Worm (Caenorhabditis elegans): ENCODE data around the gene arrd-15.

DNA sequence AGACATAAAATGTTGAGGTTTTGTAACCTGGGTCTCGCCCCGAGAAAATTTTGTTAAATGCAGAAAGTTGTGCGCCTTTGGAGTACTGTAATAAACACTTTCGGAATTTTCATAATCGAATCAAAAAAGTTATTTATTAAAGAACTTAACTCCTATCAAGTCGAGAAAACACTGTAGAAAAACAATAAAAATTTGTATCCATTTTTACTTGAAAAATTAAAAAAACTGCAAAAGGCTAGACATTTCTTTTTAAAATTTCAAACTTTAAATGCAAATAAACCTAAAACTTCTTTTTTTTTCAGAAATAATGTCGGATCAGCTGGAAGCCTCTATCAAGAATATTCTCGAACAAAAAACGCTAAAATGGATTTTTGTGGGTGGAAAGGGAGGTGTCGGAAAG is 35.0 kb upstream of the arrd-15 start, which contains the start of gene asna-1:
- TF ChIP-seq pros-1 (tag; optimal IDR thresholded peaks at IDR 0.05) (no peak), npax-4 (tag; optimal IDR thresholded peaks at IDR 0.05) (no peak), nfya-1 (tag; optimal IDR thresholded peaks at IDR 0.05) (no peak), C38D4.7 (GFP tag; optimal IDR thresholded peaks at IDR 0.05) (no peak), nhr-11 (tag; optimal IDR thresholded peaks at IDR 0.05) (no peak), elt-2 (tag; optimal IDR thresholded peaks at IDR 0.05) (no peak), pag-3 (tag; optimal IDR thresholded peaks at IDR 0.05; ENCODE audit: borderline replicate concordance) (no peak), pqm-1 (tag; optimal IDR thresholded peaks at IDR 0.05) (no peak), pha-4 (tag; optimal IDR thresholded peaks at IDR 0.05) (no peak), unc-86 (tag; optimal IDR thresholded peaks at IDR 0.05) (no peak), hlh-6 (tag; optimal IDR thresholded peaks at IDR 0.05) (no peak)
